Worm (Caenorhabditis elegans) whole organism, L4 larva: Measurements from ENCODE around the gene atgl-1.
A peak's percentile ranks its signal among the peaks of the same experiment; 100 is the strongest.

Experiments
- F10B5.3 ChIP-seq: sonication (generic microtip); optimal IDR thresholded peaks from 2 replicates; lab custom pipeline; 2016; ENCODE audit warnings: mild to moderate bottlenecking, missing genetic modification characterization, missing compliant biosample characterization
- F37D6.2 ChIP-seq: sonication (generic microtip); optimal IDR thresholded peaks from 2 replicates; lab custom pipeline; 2016; ENCODE audit warnings: mild to moderate bottlenecking, missing genetic modification characterization, missing compliant biosample characterization
- F44E2.7 ChIP-seq: fragments of 200-800 bp; sonication (Bioruptor generic); IDR thresholded peaks from 2 replicates; pipeline ENCODE4 v2.1.2; 2022; ENCODE audit warnings: missing genetic modification characterization, missing compliant biosample characterization
- T20F7.1 ChIP-seq: fragments of 200-800 bp; sonication (Bioruptor generic); optimal IDR thresholded peaks from 2 replicates; lab custom pipeline; 2018; ENCODE audit warnings: mild to moderate bottlenecking, missing genetic modification characterization, missing compliant biosample characterization
- T26A8.4 ChIP-seq: fragments of 200-800 bp; sonication (Bioruptor generic); IDR thresholded peaks from 2 replicates; pipeline ENCODE4 v1.3.6; 2022; ENCODE audit warnings: missing genetic modification characterization, missing compliant biosample characterization
- Y48G9A.11 ChIP-seq: fragments of 200-800 bp; sonication (Bioruptor generic); IDR thresholded peaks from 2 replicates; pipeline ENCODE4 v1.3.6; 2022; ENCODE audit warnings: missing genetic modification reagents, missing genetic modification characterization, missing compliant biosample characterization
- Y75B8A.6 ChIP-seq: fragments of 200-800 bp; sonication (Bioruptor generic); IDR thresholded peaks from 2 replicates; pipeline ENCODE4 v1.3.6; 2022; ENCODE audit warnings: missing genetic modification reagents, missing genetic modification characterization, missing compliant biosample characterization
- ZK546.5 ChIP-seq, 2 experiments: sonication (generic microtip); optimal IDR thresholded peaks; 2 replicates each; lab custom pipeline; 2017; ENCODE audit warnings: missing biosample characterization in 2 of 2, missing genetic modification characterization in 2 of 2
- aha-1 ChIP-seq: fragments of 150-350 bp; peaks from one replicate; lab custom pipeline; 2014; ENCODE audit warnings: missing biosample characterization, missing genetic modification characterization
- aly-2 ChIP-seq: sonication (generic microtip); optimal IDR thresholded peaks from 2 replicates; lab custom pipeline; 2018; ENCODE audit warnings: missing biosample characterization, missing genetic modification characterization
- ceh-20 ChIP-seq: fragments of 200-800 bp; sonication (Bioruptor generic); IDR thresholded peaks from 2 replicates; pipeline ENCODE4 v1.3.6; 2022; ENCODE audit warnings: missing genetic modification reagents, missing genetic modification characterization, missing compliant biosample characterization
- ceh-32 ChIP-seq: sonication (generic microtip); optimal IDR thresholded peaks from 2 replicates; lab custom pipeline; 2016; ENCODE audit warnings: mild to moderate bottlenecking, missing genetic modification characterization, missing compliant biosample characterization; ENCODE audit not compliant: poor library complexity
- ceh-62 ChIP-seq: sonication (generic microtip); optimal IDR thresholded peaks from 2 replicates; lab custom pipeline; 2017; ENCODE audit warnings: missing biosample characterization, missing genetic modification characterization
- ceh-82 ChIP-seq: sonication (generic microtip); optimal IDR thresholded peaks from 2 replicates; lab custom pipeline; 2017; ENCODE audit warnings: missing biosample characterization, missing genetic modification characterization
- cey-2 ChIP-seq: sonication (generic microtip); optimal IDR thresholded peaks from 3 replicates; lab custom pipeline; 2017; ENCODE audit warnings: missing genetic modification characterization, mild to moderate bottlenecking, missing compliant biosample characterization, antibody characterized with exemption, borderline replicate concordance; ENCODE audit not compliant: insufficient read depth
- dmd-6 ChIP-seq: fragments of 200-800 bp; sonication (Bioruptor generic); IDR thresholded peaks from 2 replicates; pipeline ENCODE4 v1.3.6; 2022; ENCODE audit warnings: missing genetic modification reagents, missing genetic modification characterization, missing compliant biosample characterization
- dmd-8 ChIP-seq: fragments of 200-800 bp; sonication (Bioruptor generic); IDR thresholded peaks from 2 replicates; pipeline ENCODE4 v1.3.6; 2022; ENCODE audit warnings: missing genetic modification characterization, missing compliant biosample characterization
- dve-1 ChIP-seq: sonication (generic microtip); optimal IDR thresholded peaks from 2 replicates; lab custom pipeline; 2017; ENCODE audit warnings: antibody characterized with exemption, mild to moderate bottlenecking, missing genetic modification characterization, missing compliant biosample characterization; ENCODE audit not compliant: insufficient read depth
- fos-1 ChIP-seq: fragments of 150-350 bp; optimal IDR thresholded peaks from 2 replicates; lab custom pipeline; 2014; ENCODE audit warnings: missing biosample characterization, missing genetic modification characterization
- hif-1 ChIP-seq, 2 experiments: sonication (generic microtip); optimal IDR thresholded peaks; 2 replicates each; lab custom pipeline; 2016 to 2017; ENCODE audit warnings: missing compliant biosample characterization in 2 of 2, missing genetic modification characterization in 2 of 2, missing genetic modification reagents in 2 of 2, missing genotype in 2 of 2, mild to moderate bottlenecking in 1 of 2
- hlh-11 ChIP-seq: fragments of 200-800 bp; sonication (Bioruptor generic); optimal IDR thresholded peaks from 2 replicates; lab custom pipeline; 2018; ENCODE audit warnings: mild to moderate bottlenecking, missing genetic modification characterization, missing compliant biosample characterization
- hlh-30 ChIP-seq: sonication (generic microtip); optimal IDR thresholded peaks from 2 replicates; lab custom pipeline; 2017; ENCODE audit warnings: antibody characterized with exemption, mild to moderate bottlenecking, missing genetic modification characterization, missing compliant biosample characterization; ENCODE audit not compliant: insufficient read depth
- hmg-1.1 ChIP-seq: fragments of 200-800 bp; sonication (Bioruptor generic); IDR thresholded peaks from 2 replicates; pipeline ENCODE4 v1.3.6; 2022; ENCODE audit warnings: missing genetic modification reagents, missing genetic modification characterization, missing compliant biosample characterization
- jun-1 ChIP-seq: fragments of 150-350 bp; optimal IDR thresholded peaks from 2 replicates; lab custom pipeline; 2014; ENCODE audit warnings: missing biosample characterization, missing genetic modification reagents, missing genetic modification characterization
- lin-1 ChIP-seq: fragments of 200-800 bp; sonication (Bioruptor generic); IDR thresholded peaks from 2 replicates; pipeline ENCODE4 v1.3.6; 2022; ENCODE audit warnings: missing genetic modification reagents, missing genetic modification characterization, missing compliant biosample characterization
- lin-38 ChIP-seq: fragments of 200-800 bp; sonication (Bioruptor generic); IDR thresholded peaks from 2 replicates; pipeline ENCODE4 v1.3.6; 2022; ENCODE audit warnings: missing genetic modification reagents, missing genetic modification characterization, missing compliant biosample characterization
- lin-39 ChIP-seq: fragments of 150-350 bp; optimal IDR thresholded peaks from 2 replicates; lab custom pipeline; 2014; ENCODE audit warnings: missing biosample characterization, missing genetic modification reagents, missing genetic modification characterization
- lsy-2 ChIP-seq, 2 experiments: fragments of 150-350 bp in 1 of 2; sonication (generic microtip) in 1 of 2; optimal IDR thresholded peaks; 2 replicates each; lab custom pipeline; 2014 to 2017; ENCODE audit warnings: missing biosample characterization in 2 of 2, missing genetic modification characterization in 2 of 2
- mes-2 ChIP-seq: sonication (generic microtip); optimal IDR thresholded peaks from 2 replicates; lab custom pipeline; 2016; ENCODE audit warnings: missing genotype, mild to moderate bottlenecking, missing genetic modification characterization, missing compliant biosample characterization; ENCODE audit not compliant: poor library complexity, severe bottlenecking
- mxl-3 ChIP-seq: fragments of 200-800 bp; sonication (Bioruptor generic); optimal IDR thresholded peaks from 2 replicates; lab custom pipeline; 2018; ENCODE audit warnings: mild to moderate bottlenecking, missing genetic modification characterization, missing compliant biosample characterization
- nhr-10 ChIP-seq: fragments of 150-350 bp; optimal IDR thresholded peaks from 2 replicates; lab custom pipeline; 2014; ENCODE audit warnings: missing biosample characterization, missing genetic modification characterization
- nhr-102 ChIP-seq: sonication (generic microtip); optimal IDR thresholded peaks from 2 replicates; lab custom pipeline; 2016; ENCODE audit warnings: mild to moderate bottlenecking, missing genetic modification characterization, moderate library complexity, missing compliant biosample characterization
- nhr-111 ChIP-seq: fragments of 200-800 bp; sonication (Bioruptor generic); optimal IDR thresholded peaks from 2 replicates; lab custom pipeline; 2018; ENCODE audit warnings: mild to moderate bottlenecking, missing genetic modification characterization, missing compliant biosample characterization
- nhr-28 ChIP-seq: fragments of 150-350 bp; optimal IDR thresholded peaks from 2 replicates; lab custom pipeline; 2014; ENCODE audit warnings: missing biosample characterization, missing genetic modification characterization
- nhr-6 ChIP-seq: fragments of 150-350 bp; optimal IDR thresholded peaks from 2 replicates; lab custom pipeline; 2014; ENCODE audit warnings: missing biosample characterization, missing genetic modification characterization
- pha-4 ChIP-seq, 2 experiments: fragments of 150-350 bp in 1 of 2; fragments of 200-800 bp in 1 of 2; sonication (Bioruptor generic) in 1 of 2; IDR thresholded peaks in 1 of 2; optimal IDR thresholded peaks in 1 of 2; 2 replicates each; pipeline versions ENCODE4 v1.3.6 to Lab custom; 2014 to 2022; ENCODE audit warnings: missing genetic modification characterization in 2 of 2, missing genetic modification reagents in 2 of 2, missing biosample characterization in 1 of 2, missing compliant biosample characterization in 1 of 2
- php-3 ChIP-seq: fragments of 200-800 bp; sonication (Bioruptor generic); IDR thresholded peaks from 2 replicates; pipeline ENCODE4 v1.3.6; 2022; ENCODE audit warnings: missing genetic modification reagents, missing genetic modification characterization, missing compliant biosample characterization
- rbr-2 ChIP-seq: sonication (generic microtip); optimal IDR thresholded peaks from 2 replicates; lab custom pipeline; 2016; ENCODE audit warnings: missing genotype, missing genetic modification characterization, missing compliant biosample characterization
- skn-1 ChIP-seq: fragments of 150-350 bp; optimal IDR thresholded peaks from 2 replicates; lab custom pipeline; 2014; ENCODE audit warnings: missing biosample characterization, missing genetic modification characterization
- snpc-1.2 ChIP-seq: fragments of 200-800 bp; sonication (Bioruptor generic); IDR thresholded peaks from 2 replicates; pipeline ENCODE4 v1.3.6; 2022; ENCODE audit warnings: missing genetic modification reagents, missing genetic modification characterization, missing compliant biosample characterization
- snpc-4 ChIP-seq: fragments of 150-350 bp; optimal IDR thresholded peaks from 2 replicates; lab custom pipeline; 2014; ENCODE audit warnings: missing biosample characterization, missing genetic modification characterization
- tra-1 ChIP-seq: fragments of 200-800 bp; sonication (Bioruptor generic); IDR thresholded peaks from 2 replicates; pipeline ENCODE4 v1.3.6; 2022; ENCODE audit warnings: missing genetic modification reagents, missing genetic modification characterization, missing compliant biosample characterization
- unc-62 ChIP-seq, 3 experiments: fragments of 150-350 bp in 1 of 3; sonication (generic microtip); optimal IDR thresholded peaks in 2 of 3; peaks in 1 of 3; 1 replicate in 1 of 3; 2 replicates in 2 of 3; lab custom pipeline; 2014 to 2017; ENCODE audit warnings: missing biosample characterization in 3 of 3, missing genetic modification characterization in 3 of 3, missing genetic modification reagents in 3 of 3, missing genotype in 1 of 3
- zag-1 ChIP-seq: fragments of 150-350 bp; optimal IDR thresholded peaks from 2 replicates; lab custom pipeline; 2014; ENCODE audit warnings: missing biosample characterization, missing genetic modification characterization
- zfp-3 ChIP-seq: fragments of 200-800 bp; sonication (Bioruptor generic); conservative IDR thresholded peaks from 2 replicates; pipeline ENCODE4 v1.3.6; 2022; ENCODE audit warnings: missing genetic modification reagents, missing genetic modification characterization, missing compliant biosample characterization
- zip-11 ChIP-seq: fragments of 200-800 bp; sonication (Bioruptor generic); IDR thresholded peaks from 2 replicates; pipeline ENCODE4 v1.3.6; 2022; ENCODE audit warnings: missing genetic modification characterization, missing compliant biosample characterization
- ztf-7 ChIP-seq: fragments of 150-350 bp; optimal IDR thresholded peaks from 2 replicates; lab custom pipeline; 2014; ENCODE audit warnings: missing biosample characterization, missing genetic modification characterization

The atgl-1 gene

ce11 chrIII:6422721-6423120 lies 3.5 kb upstream of the atgl-1 start (continued):
- 0 out of 2 replicates have a peak, but pooled peaks have one; percentile 24 for TF ChIP-seq ceh-20 (GFP tag; lab: Robert Waterston, UW)
- TF ChIP-seq hlh-30 (tag; lab: Kevin White, UChicago): peak; percentile 86
- TF ChIP-seq lin-38 (GFP tag; lab: Robert Waterston, UW): no peak
- TF ChIP-seq mxl-3 (GFP tag; lab: Kevin White, UChicago): peak; percentile 71

ce11 chrIII:6421973-6422511 lies 2.8 kb upstream of the atgl-1 start:
- TF ChIP-seq nhr-28 (tag; lab: Kevin White, UChicago): peak; percentile 95
- no peak for TF ChIP-seq F44E2.7
- TF ChIP-seq ceh-62 (tag; lab: Kevin White, UChicago): no peak
- TF ChIP-seq snpc-1.2 (GFP tag; lab: Robert Waterston, UW): no peak
- peak; percentile 86; the same call in 1 of the 2 replicates for TF ChIP-seq php-3 (GFP tag; lab: Robert Waterston, UW)
- no peak for TF ChIP-seq T20F7.1 (GFP tag; lab: Kevin White, UChicago)
- TF ChIP-seq nhr-10 (tag; lab: Kevin White, UChicago): no peak
- TF ChIP-seq dmd-6: peak; percentile 83
- TF ChIP-seq mes-2: peak; percentile 4
- TF ChIP-seq zag-1 (tag; lab: Kevin White, UChicago): no peak
- peak; percentile 32; the same call in 1 of the 2 replicates for TF ChIP-seq Y75B8A.6 (GFP tag; lab: Robert Waterston, UW)
- TF ChIP-seq nhr-102 (tag; lab: Kevin White, UChicago): peak; percentile 18
- TF ChIP-seq dve-1 (tag; lab: Kevin White, UChicago): peak; percentile 84
- TF ChIP-seq ceh-20 (GFP tag; lab: Robert Waterston, UW): peak; percentile 31; the same call in 1 of the 2 replicates
- no peak for TF ChIP-seq jun-1 (tag; lab: Kevin White, UChicago)
- no peak for TF ChIP-seq snpc-4
- TF ChIP-seq zip-11 (GFP tag; lab: Robert Waterston, UW): no peak
- TF ChIP-seq zfp-3 (GFP tag; lab: Robert Waterston, UW): no peak
- TF ChIP-seq dmd-8 (GFP tag; lab: Robert Waterston, UW): no peak
- TF ChIP-seq lin-39: no peak
- no peak for TF ChIP-seq skn-1
- peak; percentile 60 for TF ChIP-seq cey-2 (tag; lab: Kevin White, UChicago)
- TF ChIP-seq ceh-82 (tag; lab: Kevin White, UChicago): no peak
- TF ChIP-seq hmg-1.1 (GFP tag; lab: Robert Waterston, UW): peak; percentile 60; the same call in 1 of the 2 replicates
- peak; percentile 86 for TF ChIP-seq mxl-3 (GFP tag; lab: Kevin White, UChicago)
- TF ChIP-seq lin-1 (GFP tag; lab: Robert Waterston, UW): 0 out of 2 replicates have a peak, but pooled peaks have one; percentile 15
- no peak for TF ChIP-seq pha-4 (GFP tag; IDR thresholded peaks at IDR 0.05; lab: Robert Waterston, UW)
- TF ChIP-seq pha-4 (tag; optimal IDR thresholded peaks at IDR 0.05; lab: Kevin White, UChicago): no peak
- TF ChIP-seq nhr-6 (tag; lab: Kevin White, UChicago): no peak
- TF ChIP-seq ceh-32 (tag; lab: Kevin White, UChicago): no peak
- peak; percentile 82 for TF ChIP-seq hlh-11
- no peak for TF ChIP-seq aly-2 (tag; lab: Kevin White, UChicago)
- TF ChIP-seq ZK546.5 (tag; optimal IDR thresholded peaks at IDR 0.05; lab: Kevin White, UChicago): no peak
- peak in 1 of 2 experiments; percentile 83 for TF ChIP-seq unc-62 (GFP tag; optimal IDR thresholded peaks at IDR 0.05 in 1 of 2; lab: Kevin White, UChicago)
- TF ChIP-seq unc-62 (tag; optimal IDR thresholded peaks at IDR 0.05; lab: Kevin White, UChicago): no peak
- no peak for TF ChIP-seq rbr-2
- no peak for TF ChIP-seq Y48G9A.11 (GFP tag; lab: Robert Waterston, UW)
- TF ChIP-seq fos-1 (tag; lab: Kevin White, UChicago): no peak
- no peak for TF ChIP-seq lsy-2 (tag; optimal IDR thresholded peaks at IDR 0.05; lab: Kevin White, UChicago)
- no peak for TF ChIP-seq F37D6.2 (tag; lab: Kevin White, UChicago)
- TF ChIP-seq ztf-7: no peak
- TF ChIP-seq nhr-111: no peak
- peak; percentile 42 for TF ChIP-seq T26A8.4 (GFP tag; lab: Robert Waterston, UW)
- peak; percentile 61 for TF ChIP-seq aha-1 (tag; lab: Kevin White, UChicago)
- peak in 1 of 2 experiments; percentile 51 for TF ChIP-seq hif-1 (tag; optimal IDR thresholded peaks at IDR 0.05; lab: Kevin White, UChicago)
- TF ChIP-seq tra-1 (GFP tag; lab: Robert Waterston, UW): no peak
- no peak for TF ChIP-seq F10B5.3
